Fruit fly (Drosophila melanogaster) whole organism, prepupa: ENCODE data around the gene Ythdc1.

Source experiments
- Blimp-1 ChIP-seq: fragments of 200-800 bp; sonication (Bioruptor generic); optimal IDR thresholded peaks from 3 replicates; lab custom pipeline; 2017; ENCODE audit warnings: missing biosample characterization, missing genetic modification characterization, mild to moderate bottlenecking, moderate library complexity, missing genetic modification reagents
- CG10631 ChIP-seq: fragments of 200-800 bp; sonication (Bioruptor generic); optimal IDR thresholded peaks from 2 replicates; lab custom pipeline; 2016; ENCODE audit warnings: missing biosample characterization, missing genetic modification characterization
- CG11294 ChIP-seq: fragments of 200-800 bp; sonication (Bioruptor generic); IDR thresholded peaks from 2 replicates; pipeline ENCODE4 v1.3.6; 2022; ENCODE audit warnings: missing biosample characterization, missing genetic modification characterization
- CG11762 ChIP-seq: fragments of 200-800 bp; sonication (Bioruptor generic); optimal IDR thresholded peaks from 3 replicates; lab custom pipeline; 2016; ENCODE audit warnings: missing biosample characterization, missing genetic modification characterization; ENCODE audit not compliant: insufficient read depth
- CG15336 ChIP-seq: fragments of 200-800 bp; sonication (Bioruptor generic); IDR thresholded peaks from 2 replicates; pipeline ENCODE4 v1.3.6; 2022; ENCODE audit warnings: missing biosample characterization, missing genetic modification characterization
- CG1621 ChIP-seq: fragments of 200-800 bp; sonication (Bioruptor generic); optimal IDR thresholded peaks from 3 replicates; lab custom pipeline; 2018; ENCODE audit warnings: missing biosample characterization, mild to moderate bottlenecking, missing genetic modification characterization
- CG32006 ChIP-seq: fragments of 200-800 bp; sonication (Bioruptor generic); optimal IDR thresholded peaks from 3 replicates; lab custom pipeline; 2017; ENCODE audit warnings: missing biosample characterization, mild to moderate bottlenecking, missing genetic modification characterization
- CG34406 ChIP-seq: fragments of 200-800 bp; sonication (Bioruptor generic); optimal IDR thresholded peaks from 3 replicates; lab custom pipeline; 2016; ENCODE audit warnings: missing biosample characterization, missing genetic modification characterization
- CG3919 ChIP-seq: fragments of 200-800 bp; sonication (Bioruptor generic); optimal IDR thresholded peaks from 3 replicates; lab custom pipeline; 2016; ENCODE audit warnings: missing biosample characterization, missing genetic modification characterization
- CG6163 ChIP-seq: fragments of 200-800 bp; sonication (Bioruptor generic); IDR thresholded peaks from 3 replicates; pipeline ENCODE4 v1.3.6; 2022; ENCODE audit warnings: missing biosample characterization, missing genetic modification characterization
- CG6276 ChIP-seq: fragments of 200-800 bp; sonication (Bioruptor generic); optimal IDR thresholded peaks from 2 replicates; lab custom pipeline; 2017; ENCODE audit warnings: missing biosample characterization, mild to moderate bottlenecking, missing genetic modification characterization
- CG6792 ChIP-seq: fragments of 200-800 bp; sonication (Bioruptor generic); optimal IDR thresholded peaks from 3 replicates; lab custom pipeline; 2016; ENCODE audit warnings: missing biosample characterization, missing genetic modification characterization
- CG6808 ChIP-seq: fragments of 200-800 bp; sonication (Bioruptor generic); optimal IDR thresholded peaks from 3 replicates; lab custom pipeline; 2017; ENCODE audit warnings: missing biosample characterization, missing genetic modification characterization, mild to moderate bottlenecking, moderate library complexity, missing genetic modification reagents
- CG6854 ChIP-seq: fragments of 200-800 bp; sonication (Bioruptor generic); optimal IDR thresholded peaks from 2 replicates; lab custom pipeline; 2017; ENCODE audit warnings: missing biosample characterization, mild to moderate bottlenecking, missing genetic modification characterization
- CG7368 ChIP-seq: fragments of 200-800 bp; sonication (Bioruptor generic); optimal IDR thresholded peaks from 3 replicates; lab custom pipeline; 2016; ENCODE audit warnings: missing biosample characterization, missing genetic modification characterization
- CG8119 ChIP-seq: fragments of 200-800 bp; sonication (Bioruptor generic); IDR thresholded peaks from 3 replicates; pipeline ENCODE4 v1.3.6; 2022; ENCODE audit warnings: missing biosample characterization, missing genetic modification characterization
- CG8319 ChIP-seq: fragments of 200-800 bp; sonication (Bioruptor generic); optimal IDR thresholded peaks from 3 replicates; lab custom pipeline; 2016; ENCODE audit warnings: missing biosample characterization, missing genetic modification characterization
- CG8632 ChIP-seq: fragments of 200-800 bp; sonication (Bioruptor generic); optimal IDR thresholded peaks from 3 replicates; lab custom pipeline; 2016; ENCODE audit warnings: missing biosample characterization, missing genetic modification characterization
- CG9139 ChIP-seq: fragments of 200-800 bp; sonication (Bioruptor generic); optimal IDR thresholded peaks from 3 replicates; lab custom pipeline; 2017; ENCODE audit warnings: missing biosample characterization, mild to moderate bottlenecking, missing genetic modification characterization
- Eip75B ChIP-seq: fragments of 200-800 bp; sonication (Bioruptor generic); optimal IDR thresholded peaks from 3 replicates; lab custom pipeline; 2016; ENCODE audit warnings: missing biosample characterization, missing genetic modification characterization
- Eip78C ChIP-seq: fragments of 200-800 bp; sonication (Bioruptor generic); peaks from one replicate; lab custom pipeline; 2016; ENCODE audit warnings: missing biosample characterization, missing genetic modification characterization
- Eip93F ChIP-seq: fragments of 200-800 bp; sonication (Bioruptor generic); optimal IDR thresholded peaks from 2 replicates; lab custom pipeline; 2016; ENCODE audit warnings: missing biosample characterization, mild to moderate bottlenecking, missing genetic modification characterization
- Ets21C ChIP-seq: fragments of 200-800 bp; sonication (Bioruptor generic); optimal IDR thresholded peaks from 3 replicates; lab custom pipeline; 2016; ENCODE audit warnings: missing biosample characterization, missing genetic modification characterization
- Hr38 ChIP-seq: sonication (Bioruptor generic); optimal IDR thresholded peaks from 2 replicates; lab custom pipeline; 2016; ENCODE audit warnings: missing biosample characterization, missing genetic modification characterization
- Lpt ChIP-seq: fragments of 200-800 bp; sonication (Bioruptor generic); optimal IDR thresholded peaks from 3 replicates; lab custom pipeline; 2016; ENCODE audit warnings: missing biosample characterization, missing genetic modification characterization
- Smox ChIP-seq: fragments of 200-800 bp; sonication (Bioruptor generic); optimal IDR thresholded peaks from 3 replicates; lab custom pipeline; 2016; ENCODE audit warnings: missing biosample characterization, missing genetic modification characterization
- Sox102F ChIP-seq: fragments of 200-800 bp; sonication (Bioruptor generic); optimal IDR thresholded peaks from 2 replicates; lab custom pipeline; 2016; ENCODE audit warnings: missing biosample characterization, mild to moderate bottlenecking, missing genetic modification characterization
- Sox14 ChIP-seq: fragments of 200-800 bp; sonication (Bioruptor generic); optimal IDR thresholded peaks from 3 replicates; lab custom pipeline; 2016; ENCODE audit warnings: missing biosample characterization, missing genetic modification characterization
- achi ChIP-seq: fragments of 200-800 bp; sonication (Bioruptor generic); optimal IDR thresholded peaks from 3 replicates; lab custom pipeline; 2016; ENCODE audit warnings: missing biosample characterization, missing genetic modification characterization
- acj6 ChIP-seq: fragments of 200-800 bp; sonication (Bioruptor generic); optimal IDR thresholded peaks from 3 replicates; lab custom pipeline; 2016; ENCODE audit warnings: missing biosample characterization, missing genetic modification characterization
- dsx ChIP-seq: fragments of 200-800 bp; optimal IDR thresholded peaks from 3 replicates; lab custom pipeline; 2019; ENCODE audit warnings: missing biosample characterization, mild to moderate bottlenecking, missing genetic modification characterization, moderate library complexity; ENCODE audit not compliant: poor library complexity, severe bottlenecking
- eg ChIP-seq: fragments of 200-800 bp; sonication (Bioruptor generic); IDR thresholded peaks from 3 replicates; pipeline ENCODE4 v1.3.6; 2022; ENCODE audit warnings: missing biosample characterization, missing genetic modification characterization
- fd59A ChIP-seq: fragments of 200-800 bp; sonication (Bioruptor generic); optimal IDR thresholded peaks from 2 replicates; lab custom pipeline; 2017; ENCODE audit warnings: missing biosample characterization, mild to moderate bottlenecking, missing genetic modification characterization, missing genetic modification reagents
- fd85E ChIP-seq: fragments of 200-800 bp; sonication (Bioruptor generic); optimal IDR thresholded peaks from 3 replicates; lab custom pipeline; 2016; ENCODE audit warnings: missing biosample characterization, missing genetic modification characterization
- fkh ChIP-seq: fragments of 200-800 bp; sonication (Bioruptor generic); optimal IDR thresholded peaks from 3 replicates; lab custom pipeline; 2017; ENCODE audit warnings: missing biosample characterization, mild to moderate bottlenecking, missing genetic modification characterization, moderate library complexity
- lz ChIP-seq: fragments of 200-800 bp; sonication (Bioruptor generic); optimal IDR thresholded peaks from 3 replicates; lab custom pipeline; 2016; ENCODE audit warnings: missing biosample characterization, missing genetic modification characterization
- pdm3 ChIP-seq: fragments of 200-800 bp; sonication (Bioruptor generic); optimal IDR thresholded peaks from 3 replicates; lab custom pipeline; 2016; ENCODE audit warnings: missing biosample characterization, missing genetic modification characterization
- salr ChIP-seq, 2 experiments: fragments of 200-800 bp; sonication (Bioruptor generic); optimal IDR thresholded peaks; 3 replicates each; lab custom pipeline; 2016 to 2018; ENCODE audit warnings: missing biosample characterization in 2 of 2, missing genetic modification characterization in 2 of 2, mild to moderate bottlenecking in 1 of 2
- spab ChIP-seq: fragments of 200-800 bp; sonication (Bioruptor generic); optimal IDR thresholded peaks from 2 replicates; lab custom pipeline; 2017; ENCODE audit warnings: missing biosample characterization, mild to moderate bottlenecking, missing genetic modification characterization, missing genetic modification reagents
- ss ChIP-seq, 2 experiments: fragments of 200-800 bp; sonication (Bioruptor generic); optimal IDR thresholded peaks; 2 replicates in 1 of 2; 3 replicates in 1 of 2; lab custom pipeline; 2017 to 2018; ENCODE audit warnings: mild to moderate bottlenecking in 2 of 2, missing biosample characterization in 2 of 2, missing genetic modification characterization in 2 of 2, moderate library complexity in 1 of 2
- svp ChIP-seq: fragments of 200-800 bp; sonication (Bioruptor generic); peaks from one replicate; lab custom pipeline; 2016; ENCODE audit warnings: missing biosample characterization, missing genetic modification characterization
- topi ChIP-seq: fragments of 200-800 bp; sonication (Bioruptor generic); optimal IDR thresholded peaks from 3 replicates; lab custom pipeline; 2016; ENCODE audit warnings: missing biosample characterization, missing genetic modification characterization
- vri ChIP-seq: fragments of 200-800 bp; sonication (Bioruptor generic); optimal IDR thresholded peaks from 3 replicates; lab custom pipeline; 2016; ENCODE audit warnings: missing biosample characterization, mild to moderate bottlenecking, missing genetic modification characterization

The Ythdc1 gene

dm6 chr3L:3418207-3419086 is 44.5 kb upstream of the Ythdc1 start (continued):
- TF ChIP-seq achi (GFP tag; lab: Kevin White, UChicago) (peak; percentile 91), Blimp-1 (GFP tag; lab: Kevin White, UChicago) (peak; percentile 15), CG7368 (GFP tag; lab: Kevin White, UChicago) (peak; percentile 25), fd85E (GFP tag; lab: Kevin White, UChicago) (no peak), Lpt (GFP tag; lab: Kevin White, UChicago) (peak; percentile 86), CG32006 (GFP tag; lab: Kevin White, UChicago) (peak; percentile 98), vri (GFP tag; lab: Kevin White, UChicago) (peak; percentile 50), fkh (GFP tag; lab: Kevin White, UChicago) (peak; percentile 97), eg (GFP tag; lab: Robert Waterston, UW) (peak; percentile 99), Sox102F (peak; percentile 66), lz (peak; percentile 77), dsx (peak; percentile 85), CG6163 (GFP tag; lab: Robert Waterston, UW) (peak; percentile 97), Ets21C (GFP tag; lab: Kevin White, UChicago) (peak; percentile 43), fd59A (peak; percentile 65), CG3919 (GFP tag; lab: Kevin White, UChicago) (peak; percentile 83), CG11762 (peak; percentile 73), Smox (GFP tag; lab: Kevin White, UChicago) (peak; percentile 63), spab (peak; percentile 52), CG6854 (GFP tag; lab: Kevin White, UChicago) (peak; percentile 88), pdm3 (GFP tag; lab: Kevin White, UChicago) (peak; percentile 90), svp (GFP tag; lab: Kevin White, UChicago) (peak; percentile 82)
- TF ChIP-seq, all 60 proteins: peak for 55

- TF ChIP-seq CG3919 (GFP tag; lab: Kevin White, UChicago) (no peak), eg (GFP tag; lab: Robert Waterston, UW) (peak; percentile 45; the same call in 1 of the 3 replicates), CG11294 (no peak), fkh (GFP tag; lab: Kevin White, UChicago) (no peak), salr (GFP tag; optimal IDR thresholded peaks at IDR 0.05; lab: Kevin White, UChicago) (no peak), CG15336 (GFP tag; lab: Robert Waterston, UW) (no peak), CG6163 (GFP tag; lab: Robert Waterston, UW) (peak; percentile 53; the same call in 2 of the 3 replicates), Sox102F (peak; percentile 26), Eip78C (GFP tag; lab: Kevin White, UChicago) (peak; percentile 77), CG8632 (GFP tag; lab: Kevin White, UChicago) (no peak)
These were observed 43.8 kb upstream of the Ythdc1 start for dm6 chr3L:3417759-3418158.

- TF ChIP-seq acj6 (GFP tag; lab: Kevin White, UChicago) (no peak), CG9139 (no peak), CG6792 (GFP tag; lab: Kevin White, UChicago) (no peak), CG11294 (no peak), Eip93F (GFP tag; lab: Kevin White, UChicago) (no peak), CG1621 (tag; lab: Kevin White, UChicago) (peak; percentile 6), lz (no peak), svp (GFP tag; lab: Kevin White, UChicago) (peak; percentile 63), Eip78C (GFP tag; lab: Kevin White, UChicago) (peak; percentile 1), fd85E (GFP tag; lab: Kevin White, UChicago) (no peak), CG8119 (GFP tag; lab: Robert Waterston, UW) (peak; percentile 38; the same call in 2 of the 3 replicates), topi (GFP tag; lab: Kevin White, UChicago) (no peak), dsx (no peak), ss (GFP tag; optimal IDR thresholded peaks at IDR 0.05; lab: Kevin White, UChicago) (peak in 1 of 2 experiments; percentile 5), CG6808 (GFP tag; lab: Kevin White, UChicago) (no peak), vri (GFP tag; lab: Kevin White, UChicago) (peak; percentile 74), CG10631 (no peak), Blimp-1 (GFP tag; lab: Kevin White, UChicago) (no peak), CG15336 (GFP tag; lab: Robert Waterston, UW) (peak; percentile 30; the same call in 1 of the 2 replicates), Sox14 (GFP tag; lab: Kevin White, UChicago) (no peak), CG6276 (peak; percentile 57), eg (GFP tag; lab: Robert Waterston, UW) (peak; percentile 40; the same call in 2 of the 3 replicates), Hr38 (GFP tag; lab: Kevin White, UChicago) (no peak), fd59A (no peak), CG7368 (GFP tag; lab: Kevin White, UChicago) (no peak), CG6163 (GFP tag; lab: Robert Waterston, UW) (peak; percentile 42; the same call in 1 of the 3 replicates), CG8319 (no peak), CG32006 (GFP tag; lab: Kevin White, UChicago) (no peak), Lpt (GFP tag; lab: Kevin White, UChicago) (no peak), Eip75B (no peak), CG34406 (no peak)
These were observed 43.1 kb upstream of the Ythdc1 start for dm6 chr3L:3417120-3417519.
